Worm (Caenorhabditis elegans) whole organism, early embryonic: ENCODE results near the gene col-104.

ENCODE experiments used
- aly-1 ChIP-seq: sonication (generic microtip); optimal IDR thresholded peaks from 2 replicates; lab custom pipeline; 2016; ENCODE audit warnings: missing genetic modification characterization, missing compliant biosample characterization
- ama-1 ChIP-seq: fragments of 150-350 bp; optimal IDR thresholded peaks from 2 replicates; lab custom pipeline; 2014
- hmbx-1 ChIP-seq: sonication (generic microtip); optimal IDR thresholded peaks from 2 replicates; lab custom pipeline; 2016; ENCODE audit warnings: mild to moderate bottlenecking, missing genetic modification characterization, missing compliant biosample characterization
- hmg-4 ChIP-seq: fragments of 200-800 bp; sonication (Bioruptor generic); optimal IDR thresholded peaks from 2 replicates; lab custom pipeline; 2018; ENCODE audit warnings: mild to moderate bottlenecking, missing genetic modification characterization, missing compliant biosample characterization
- hnd-1 ChIP-seq: sonication (generic microtip); optimal IDR thresholded peaks from 2 replicates; lab custom pipeline; 2016; ENCODE audit warnings: missing genetic modification characterization, missing compliant biosample characterization

- no peak for TF ChIP-seq aly-1 (tag; lab: Kevin White, UChicago)
- no peak for TF ChIP-seq ama-1 (lab: Kevin White, UChicago)
- TF ChIP-seq hmbx-1: no peak
- no peak for TF ChIP-seq hnd-1 (tag; lab: Kevin White, UChicago)
- no peak for TF ChIP-seq hmg-4
These were observed 42.8 kb upstream of the col-104 start for ce11 chrIV:1397895-1398294.
